Worm (Caenorhabditis elegans) whole organism, midembryonic: ENCODE data around the gene C02B8.6.

ENCODE experiments used
- cog-1 ChIP-seq: sonication (generic microtip); optimal IDR thresholded peaks from 2 replicates; lab custom pipeline; 2016; ENCODE audit warnings: missing genetic modification characterization, missing compliant biosample characterization
- ztf-29 ChIP-seq: fragments of 200-800 bp; sonication (Bioruptor generic); IDR thresholded peaks from 2 replicates; pipeline ENCODE4 v1.3.6; 2022; ENCODE audit warnings: missing genetic modification reagents, missing genetic modification characterization, missing compliant biosample characterization

ce11 chrX:8116157-8116556, 20.0 kb downstream of the C02B8.6 start, which contains the start of gene hlh-8:
- no peak for TF ChIP-seq ztf-29 (GFP tag; lab: Robert Waterston, UW)
- TF ChIP-seq cog-1 (tag; lab: Kevin White, UChicago) = no peak
